Worm (Caenorhabditis elegans) whole organism, mixed stage, embryonic: ENCODE measurements around the gene B0024.13.

ENCODE experiments used
- M03D4.4 ChIP-seq: sonication (generic microtip); optimal IDR thresholded peaks from 2 replicates; lab custom pipeline; 2017; ENCODE audit warnings: mild to moderate bottlenecking, missing genetic modification characterization, missing compliant biosample characterization
- bed-3 ChIP-seq: fragments of 200-800 bp; sonication (Bioruptor generic); optimal IDR thresholded peaks from 3 replicates; lab custom pipeline; 2018; ENCODE audit warnings: mild to moderate bottlenecking, missing genetic modification characterization, moderate library complexity, missing compliant biosample characterization
- blmp-1 ChIP-seq: fragments of 150-350 bp; optimal IDR thresholded peaks from 2 replicates; lab custom pipeline; 2014; ENCODE audit warnings: missing biosample characterization, missing genetic modification characterization
- ceh-39 ChIP-seq: fragments of 150-350 bp; optimal IDR thresholded peaks from 2 replicates; lab custom pipeline; 2014; ENCODE audit warnings: missing biosample characterization, missing genetic modification characterization
- ceh-43 ChIP-seq: fragments of 200-800 bp; sonication (Bioruptor generic); optimal IDR thresholded peaks from 2 replicates; lab custom pipeline; 2018; ENCODE audit warnings: mild to moderate bottlenecking, missing genetic modification characterization, moderate library complexity, missing compliant biosample characterization
- ceh-83 ChIP-seq: fragments of 200-800 bp; sonication (Bioruptor generic); optimal IDR thresholded peaks from 2 replicates; lab custom pipeline; 2018; ENCODE audit warnings: mild to moderate bottlenecking, missing genetic modification characterization, missing compliant biosample characterization
- ces-1 ChIP-seq: fragments of 150-350 bp; optimal IDR thresholded peaks from 2 replicates; lab custom pipeline; 2014; ENCODE audit warnings: missing biosample characterization, missing genetic modification reagents, missing genetic modification characterization
- cnd-1 ChIP-seq: fragments of 200-800 bp; sonication (Bioruptor generic); optimal IDR thresholded peaks from 2 replicates; lab custom pipeline; 2018; ENCODE audit warnings: mild to moderate bottlenecking, missing genetic modification characterization, missing compliant biosample characterization
- drap-1 ChIP-seq: fragments of 200-800 bp; sonication (Bioruptor generic); optimal IDR thresholded peaks from 3 replicates; lab custom pipeline; 2018; ENCODE audit warnings: mild to moderate bottlenecking, missing genetic modification characterization, missing compliant biosample characterization
- ham-2 ChIP-seq: fragments of 200-800 bp; sonication (Bioruptor generic); optimal IDR thresholded peaks from 2 replicates; lab custom pipeline; 2018; ENCODE audit warnings: mild to moderate bottlenecking, missing genetic modification characterization, missing compliant biosample characterization
- hlh-1 ChIP-seq: fragments of 150-350 bp; optimal IDR thresholded peaks from 2 replicates; lab custom pipeline; 2014; ENCODE audit warnings: missing biosample characterization, missing genetic modification reagents, missing genetic modification characterization
- lin-13 ChIP-seq: fragments of 150-350 bp; optimal IDR thresholded peaks from 2 replicates; lab custom pipeline; 2014; ENCODE audit warnings: missing biosample characterization, missing genetic modification characterization
- lin-32 ChIP-seq: fragments of 200-800 bp; sonication (Bioruptor generic); optimal IDR thresholded peaks from 2 replicates; lab custom pipeline; 2018; ENCODE audit warnings: mild to moderate bottlenecking, missing genetic modification characterization, missing compliant biosample characterization
- lsy-2 ChIP-seq: fragments of 150-350 bp; optimal IDR thresholded peaks from 2 replicates; lab custom pipeline; 2014; ENCODE audit warnings: missing biosample characterization, missing genetic modification characterization
- mab-5 ChIP-seq: fragments of 150-350 bp; optimal IDR thresholded peaks from 2 replicates; lab custom pipeline; 2014; ENCODE audit warnings: missing biosample characterization, missing genetic modification characterization
- mep-1 ChIP-seq: fragments of 150-350 bp; optimal IDR thresholded peaks from 2 replicates; lab custom pipeline; 2017; ENCODE audit warnings: missing biosample characterization, missing genetic modification reagents, missing genetic modification characterization, inconsistent platforms
- mls-2 ChIP-seq: sonication (generic microtip); optimal IDR thresholded peaks from 2 replicates; lab custom pipeline; 2016; ENCODE audit warnings: mild to moderate bottlenecking, missing genetic modification characterization, moderate library complexity, missing compliant biosample characterization
- nhr-2 ChIP-seq: fragments of 150-350 bp; optimal IDR thresholded peaks from 2 replicates; lab custom pipeline; 2014; ENCODE audit warnings: missing biosample characterization, missing genetic modification characterization
- nhr-237 ChIP-seq: fragments of 150-350 bp; optimal IDR thresholded peaks from 2 replicates; lab custom pipeline; 2014; ENCODE audit warnings: missing biosample characterization, missing genetic modification characterization
- nhr-28 ChIP-seq: fragments of 150-350 bp; optimal IDR thresholded peaks from 2 replicates; lab custom pipeline; 2014; ENCODE audit warnings: missing biosample characterization, missing genetic modification characterization
- nhr-76 ChIP-seq: sonication (generic microtip); optimal IDR thresholded peaks from 2 replicates; lab custom pipeline; 2017; ENCODE audit warnings: missing biosample characterization, missing genetic modification characterization
- pha-4 ChIP-seq: fragments of 150-350 bp; optimal IDR thresholded peaks from 2 replicates; lab custom pipeline; 2018; ENCODE audit warnings: missing biosample characterization, missing genetic modification reagents, missing genetic modification characterization
- sem-2 ChIP-seq: fragments of 200-800 bp; sonication (Bioruptor generic); optimal IDR thresholded peaks from 2 replicates; lab custom pipeline; 2018; ENCODE audit warnings: mild to moderate bottlenecking, missing genetic modification characterization, missing compliant biosample characterization
- snpc-4 ChIP-seq: fragments of 150-350 bp; optimal IDR thresholded peaks from 2 replicates; lab custom pipeline; 2014; ENCODE audit warnings: missing biosample characterization, missing genetic modification characterization
- sptf-1 ChIP-seq: sonication (generic microtip); optimal IDR thresholded peaks from 2 replicates; lab custom pipeline; 2017; ENCODE audit warnings: mild to moderate bottlenecking, missing genetic modification characterization, moderate library complexity, missing compliant biosample characterization
- tbx-8 ChIP-seq: fragments of 200-800 bp; sonication (Bioruptor generic); optimal IDR thresholded peaks from 2 replicates; lab custom pipeline; 2018; ENCODE audit warnings: mild to moderate bottlenecking, missing genetic modification characterization, moderate library complexity, missing compliant biosample characterization
- unc-120 ChIP-seq: sonication (generic microtip); optimal IDR thresholded peaks from 2 replicates; lab custom pipeline; 2017; ENCODE audit warnings: missing genetic modification characterization, missing compliant biosample characterization; ENCODE audit not compliant: poor library complexity, severe bottlenecking
- unc-39 ChIP-seq: fragments of 150-350 bp; optimal IDR thresholded peaks from 2 replicates; lab custom pipeline; 2014; ENCODE audit warnings: missing biosample characterization, missing genetic modification characterization
- unc-62 ChIP-seq: fragments of 150-350 bp; optimal IDR thresholded peaks from 2 replicates; lab custom pipeline; 2014; ENCODE audit warnings: missing biosample characterization, missing genetic modification reagents, missing genetic modification characterization
- zip-8 ChIP-seq: fragments of 150-350 bp; optimal IDR thresholded peaks from 2 replicates; lab custom pipeline; 2014; ENCODE audit warnings: missing biosample characterization, missing genetic modification characterization
- ztf-11 ChIP-seq: fragments of 150-350 bp; optimal IDR thresholded peaks from 2 replicates; lab custom pipeline; 2014; ENCODE audit warnings: missing biosample characterization, missing genetic modification characterization

The B0024.13 gene

ce11 chrV:10332012-10332411 lies 11.5 kb downstream of the B0024.13 start, which contains the start of gene crm-1:
crm-1 (minus strand) TSS chrV:10332112.
- TF ChIP-seq hlh-1 = no peak
- TF ChIP-seq lin-32 = no peak
- no peak for TF ChIP-seq drap-1
- TF ChIP-seq zip-8 (tag; lab: Kevin White, UChicago) = no peak
- TF ChIP-seq snpc-4 (tag; lab: Kevin White, UChicago) = no peak
- no peak for TF ChIP-seq ceh-43
- TF ChIP-seq nhr-76 = no peak
- TF ChIP-seq mls-2 (tag; lab: Kevin White, UChicago) = no peak
- TF ChIP-seq blmp-1 (tag; lab: Kevin White, UChicago) = no peak
- no peak for TF ChIP-seq cnd-1
- no peak for TF ChIP-seq ceh-83 (GFP tag; lab: Kevin White, UChicago)
- no peak for TF ChIP-seq mab-5 (tag; lab: Kevin White, UChicago)
- no peak for TF ChIP-seq lin-13

- TF ChIP-seq snpc-4 (tag; lab: Kevin White, UChicago) (no peak), cnd-1 (no peak), ces-1 (GFP tag; lab: Kevin White, UChicago) (no peak), ztf-11 (tag; lab: Kevin White, UChicago) (no peak), bed-3 (GFP tag; lab: Kevin White, UChicago) (no peak), nhr-2 (tag; lab: Kevin White, UChicago) (no peak), mab-5 (tag; lab: Kevin White, UChicago) (no peak), nhr-28 (tag; lab: Kevin White, UChicago) (no peak), ceh-39 (no peak), drap-1 (no peak), nhr-76 (no peak), hlh-1 (no peak), sem-2 (no peak)
Measured at ce11 chrV:10333843-10334242, 13.3 kb downstream of the B0024.13 start.

- TF ChIP-seq cnd-1 = no peak
- TF ChIP-seq nhr-76 = no peak
- peak; percentile 15 for TF ChIP-seq pha-4 (tag; lab: Kevin White, UChicago)
- TF ChIP-seq zip-8 (tag; lab: Kevin White, UChicago) = no peak
- TF ChIP-seq unc-120 (tag; lab: Kevin White, UChicago) = no peak
- TF ChIP-seq ham-2 = no peak
- no peak for TF ChIP-seq lin-32
- TF ChIP-seq ceh-39 = peak; percentile 12
- no peak for TF ChIP-seq ceh-43
- peak; percentile 48 for TF ChIP-seq ces-1 (GFP tag; lab: Kevin White, UChicago)
- TF ChIP-seq unc-39 (tag; lab: Kevin White, UChicago) = no peak
- TF ChIP-seq mep-1 (tag; lab: Kevin White, UChicago) = no peak
- peak; percentile 38 for TF ChIP-seq nhr-237 (tag; lab: Kevin White, UChicago)
- peak; percentile 16 for TF ChIP-seq lsy-2 (tag; lab: Kevin White, UChicago)
Measured at ce11 chrV:10338305-10338992, 17.9 kb downstream of the B0024.13 start, which contains the start of gene arx-2. arx-2 (minus strand) TSS chrV:10338355.

- TF ChIP-seq blmp-1 (tag; lab: Kevin White, UChicago) (no peak), nhr-237 (tag; lab: Kevin White, UChicago) (no peak), unc-62 (no peak), M03D4.4 (tag; lab: Kevin White, UChicago) (no peak), tbx-8 (GFP tag; lab: Kevin White, UChicago) (no peak)
Measured at ce11 chrV:10339200-10339599, 18.7 kb downstream of the B0024.13 start, which contains the start of gene K07C5.2. K07C5.2 (plus strand) TSS chrV:10339500.

- TF ChIP-seq drap-1 = peak; percentile 33
- TF ChIP-seq sptf-1 (tag; lab: Kevin White, UChicago) = peak; percentile 46
- peak; percentile 37 for TF ChIP-seq lin-13
- TF ChIP-seq cnd-1 = peak; percentile 25
Measured at ce11 chrV:10341905-10342328, 21.4 kb downstream of the B0024.13 start, which contains the start of gene K07C5.13. K07C5.13 (plus strand) TSS chrV:10342055.
